Worm (Caenorhabditis elegans): ENCODE measurements around the gene elli-1.
"Not testable (repeated sequence)": the region's sequence is repeated elsewhere in the genome, so short reads cannot be mapped to it uniquely, and the experiment has no call there.

- TF ChIP-seq sma-9 (GFP tag; optimal IDR thresholded peaks at IDR 0.05); sma-9 (tag; optimal IDR thresholded peaks at IDR 0.05); lin-39 (tag; optimal IDR thresholded peaks at IDR 0.05); fos-1 (tag; optimal IDR thresholded peaks at IDR 0.05); ztf-11 (tag; optimal IDR thresholded peaks at IDR 0.05); aly-2 (tag; optimal IDR thresholded peaks at IDR 0.05); egl-27 (tag; optimal IDR thresholded peaks at IDR 0.05); nhr-25 (tag; optimal IDR thresholded peaks at IDR 0.05); nhr-11 (tag; optimal IDR thresholded peaks at IDR 0.05); unc-55 (GFP tag; optimal IDR thresholded peaks at IDR 0.05); snpc-4 (tag; optimal IDR thresholded peaks at IDR 0.05); C34F6.9 (tag; optimal IDR thresholded peaks at IDR 0.05); ceh-16 (tag; optimal IDR thresholded peaks at IDR 0.05): not testable (repeated sequence)
These were observed 39.6 kb downstream of the elli-1 start, which contains the start of the genes parg-2 and ipla-5 for ce11 chrIV:8715032-8715431.

All from whole organism, L2 larva.